Worm (Caenorhabditis elegans) whole organism, midembryonic: ENCODE measurements around the gene fbxb-103.

Source experiments
- T22C8.4 ChIP-seq: fragments of 200-800 bp; sonication (Bioruptor generic); IDR thresholded peaks from 2 replicates; pipeline ENCODE4 v1.3.6; 2022; ENCODE audit warnings: missing genetic modification characterization, missing compliant biosample characterization
- cog-1 ChIP-seq: sonication (generic microtip); optimal IDR thresholded peaks from 2 replicates; lab custom pipeline; 2016; ENCODE audit warnings: missing genetic modification characterization, missing compliant biosample characterization
- flt-1 ChIP-seq: fragments of 200-800 bp; sonication (Bioruptor generic); IDR thresholded peaks from 2 replicates; pipeline ENCODE4 v1.3.6; 2022; ENCODE audit warnings: missing genetic modification characterization, missing compliant biosample characterization
- klf-2 ChIP-seq: fragments of 200-800 bp; sonication (Bioruptor generic); conservative IDR thresholded peaks from 2 replicates; pipeline ENCODE4 v1.3.6; 2022; ENCODE audit warnings: missing genetic modification reagents, missing genetic modification characterization, missing compliant biosample characterization
- med-1 ChIP-seq: sonication (generic microtip); optimal IDR thresholded peaks from 2 replicates; lab custom pipeline; 2017; ENCODE audit warnings: missing genetic modification characterization, mild to moderate bottlenecking, missing compliant biosample characterization, antibody characterized with exemption, missing genetic modification reagents; ENCODE audit not compliant: insufficient read depth
- ref-1 ChIP-seq: fragments of 200-800 bp; sonication (Bioruptor generic); conservative IDR thresholded peaks from 2 replicates; pipeline ENCODE4 v1.3.6; 2022; ENCODE audit warnings: missing genetic modification reagents, missing genetic modification characterization, missing compliant biosample characterization
- tab-1 ChIP-seq: fragments of 200-800 bp; sonication (Bioruptor generic); IDR thresholded peaks from 2 replicates; pipeline ENCODE4 v1.3.6; 2022; ENCODE audit warnings: missing genetic modification characterization, missing compliant biosample characterization
- ztf-23 ChIP-seq: fragments of 200-800 bp; sonication (Bioruptor generic); IDR thresholded peaks from 2 replicates; pipeline ENCODE4 v1.3.6; 2022; ENCODE audit warnings: missing genetic modification reagents, missing genetic modification characterization, missing compliant biosample characterization
- ztf-29 ChIP-seq: fragments of 200-800 bp; sonication (Bioruptor generic); IDR thresholded peaks from 2 replicates; pipeline ENCODE4 v1.3.6; 2022; ENCODE audit warnings: missing genetic modification reagents, missing genetic modification characterization, missing compliant biosample characterization

- TF ChIP-seq med-1, result no peak
- TF ChIP-seq ref-1 (GFP tag; lab: Robert Waterston, UW), result no peak
- no peak for TF ChIP-seq T22C8.4
- no peak for TF ChIP-seq klf-2 (GFP tag; lab: Robert Waterston, UW)
- TF ChIP-seq flt-1 (GFP tag; lab: Robert Waterston, UW), result no peak
- no peak for TF ChIP-seq tab-1
- no peak for TF ChIP-seq ztf-23 (GFP tag; lab: Robert Waterston, UW)
- no peak for TF ChIP-seq ztf-29 (GFP tag; lab: Robert Waterston, UW)
- TF ChIP-seq cog-1, result no peak
Observed at ce11 chrII:3891124-3891523, 15.8 kb upstream of the fbxb-103 start, which contains the start of gene F53C3.8.
